Worm (Caenorhabditis elegans): ENCODE results near the gene clec-226.

Gene clec-226

DNA sequence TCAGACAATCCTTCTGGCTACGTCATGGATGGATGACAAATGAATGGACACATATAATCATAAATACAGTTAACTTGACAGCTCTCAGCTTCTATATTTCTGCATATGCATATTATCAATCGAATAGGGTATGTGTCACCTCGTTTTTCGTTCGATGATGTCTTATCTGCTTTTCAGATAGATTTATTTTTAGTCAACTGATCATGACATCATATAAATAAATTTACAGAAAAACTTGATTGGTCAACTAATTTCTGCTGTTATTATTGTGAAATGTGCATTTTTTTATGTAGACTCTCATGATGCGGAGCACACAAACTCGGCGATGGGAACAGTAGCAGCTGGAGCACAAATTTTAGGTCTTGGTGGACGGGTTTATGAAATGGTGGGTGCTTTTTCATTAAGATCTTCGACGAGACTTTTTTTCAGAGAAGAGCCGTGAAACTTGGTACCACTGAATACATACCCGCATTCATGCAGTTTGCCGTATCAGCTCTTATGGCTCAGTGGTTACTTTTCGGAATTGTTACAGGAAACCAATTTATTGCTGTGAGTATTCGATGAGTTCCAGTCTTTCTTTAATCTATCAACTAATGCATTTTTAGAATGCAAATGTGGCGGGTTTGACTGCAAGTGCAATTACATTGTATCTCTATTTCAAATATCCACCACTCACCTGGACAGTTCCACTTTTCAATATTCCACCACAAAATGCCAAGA lies 8.8 kb downstream of the clec-226 start:
- TF ChIP-seq ama-1 (optimal IDR thresholded peaks at IDR 0.05) (no peak), ama-1 (GFP tag; optimal IDR thresholded peaks at IDR 0.05) (no peak), unc-62 (GFP tag; optimal IDR thresholded peaks at IDR 0.05) (peak; percentile 63)

DNA sequence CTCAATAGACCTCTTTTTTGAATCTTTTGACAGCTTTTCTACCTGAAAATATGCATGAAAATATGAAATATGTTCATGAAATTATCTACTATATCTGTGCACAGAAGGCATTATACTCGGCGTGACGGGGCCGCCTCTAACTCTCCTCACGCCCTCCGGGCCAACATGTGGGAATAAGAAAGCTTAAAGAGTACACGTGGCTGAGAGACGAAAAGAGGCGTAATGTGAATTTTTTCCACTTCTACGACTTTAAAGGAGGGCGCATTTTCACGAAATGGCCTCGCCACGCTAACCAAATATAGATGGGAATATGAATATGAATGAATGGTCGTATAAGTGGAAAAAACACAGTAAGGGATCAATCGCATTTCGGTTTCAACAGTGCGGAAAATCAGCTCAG lies 10.9 kb downstream of the clec-226 start:
- no peak for TF ChIP-seq tlf-1 (GFP tag; optimal IDR thresholded peaks at IDR 0.05)

DNA sequence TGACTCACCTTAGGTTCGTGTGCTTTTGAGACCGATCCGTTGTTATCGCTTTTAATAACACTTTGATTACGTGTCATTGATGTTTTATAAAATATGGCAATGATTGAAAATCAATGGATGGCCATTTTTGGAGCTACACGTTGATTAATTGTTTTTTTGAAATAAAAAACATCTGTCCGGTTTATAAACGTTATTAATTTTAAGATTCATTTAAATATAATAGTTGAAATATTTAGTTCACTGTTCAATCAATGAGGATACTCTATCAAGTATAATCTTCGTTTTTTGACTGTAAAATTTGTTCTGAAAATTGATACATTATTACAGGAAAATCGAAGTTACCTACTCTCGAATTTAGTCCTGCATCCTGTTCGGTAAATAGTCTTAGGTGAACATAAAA lies 11.5 kb downstream of the clec-226 start, which contains the start of gene R10D12.10:
Gene R10D12.10, minus strand, starts transcription at position 101 of the 400 bp plus-strand sequence.
- TF ChIP-seq sea-2 (GFP tag; IDR thresholded peaks at IDR 0.05): no peak
- no peak for TF ChIP-seq bed-1 (GFP tag; IDR thresholded peaks at IDR 0.05)
- no peak for TF ChIP-seq nhr-80 (tag; optimal IDR thresholded peaks at IDR 0.05)
- no peak for TF ChIP-seq nhr-120 (GFP tag; IDR thresholded peaks at IDR 0.05)
- no peak for TF ChIP-seq dpl-1 (GFP tag; optimal IDR thresholded peaks at IDR 0.05)
- no peak for TF ChIP-seq T07F8.4 (tag; optimal IDR thresholded peaks at IDR 0.05)
- TF ChIP-seq lir-1 (GFP tag; conservative IDR thresholded peaks at IDR 0.05): no peak
- no peak for TF ChIP-seq cebp-2 (GFP tag; IDR thresholded peaks at IDR 0.05)
- no peak for TF ChIP-seq dox-1 (GFP tag; IDR thresholded peaks at IDR 0.05)
- no peak for TF ChIP-seq chd-7 (tag; optimal IDR thresholded peaks at IDR 0.05)
- TF ChIP-seq lin-54 (GFP tag; optimal IDR thresholded peaks at IDR 0.05): no peak
- TF ChIP-seq lin-40 (tag; optimal IDR thresholded peaks at IDR 0.05): no peak
- TF ChIP-seq unc-62 (GFP tag; optimal IDR thresholded peaks at IDR 0.05): no peak
- TF ChIP-seq F57C9.4 (tag; optimal IDR thresholded peaks at IDR 0.05): no peak
- TF ChIP-seq egl-44 (GFP tag; IDR thresholded peaks at IDR 0.05): no peak
- TF ChIP-seq atf-7 (tag; optimal IDR thresholded peaks at IDR 0.05): no peak
- TF ChIP-seq ceh-40 (GFP tag; IDR thresholded peaks at IDR 0.05): no peak
- no peak for TF ChIP-seq F22D6.2 (tag; optimal IDR thresholded peaks at IDR 0.05)
- TF ChIP-seq Y53F4B.3 (GFP tag; IDR thresholded peaks at IDR 0.05): no peak

DNA sequence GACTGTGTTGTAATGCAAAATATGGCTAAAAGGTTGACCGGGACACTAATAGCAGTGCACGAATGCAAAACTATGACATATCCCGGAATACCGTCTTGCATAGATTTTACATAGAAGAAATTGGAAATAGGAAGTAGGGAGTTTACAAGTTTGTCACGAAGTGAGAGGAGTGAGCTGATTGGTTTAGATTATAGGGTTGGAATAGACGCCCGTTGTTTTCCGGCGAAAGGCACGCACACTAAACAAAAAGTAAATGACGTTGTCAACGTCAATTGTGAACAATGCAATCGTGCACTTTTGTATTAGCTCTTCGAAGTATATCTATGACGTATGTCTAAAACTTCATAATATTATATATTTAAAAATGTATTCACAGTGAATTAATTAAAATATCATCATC lies 14.1 kb downstream of the clec-226 start, which contains the start of gene srh-24:
Gene srh-24, minus strand, starts transcription at position 101 of the 400 bp plus-strand sequence.
- TF ChIP-seq B0035.1 (tag; optimal IDR thresholded peaks at IDR 0.05): no peak
- TF ChIP-seq egl-44 (GFP tag; IDR thresholded peaks at IDR 0.05): 0 out of 2 replicates have a peak, but pooled peaks have one; percentile 14

DNA sequence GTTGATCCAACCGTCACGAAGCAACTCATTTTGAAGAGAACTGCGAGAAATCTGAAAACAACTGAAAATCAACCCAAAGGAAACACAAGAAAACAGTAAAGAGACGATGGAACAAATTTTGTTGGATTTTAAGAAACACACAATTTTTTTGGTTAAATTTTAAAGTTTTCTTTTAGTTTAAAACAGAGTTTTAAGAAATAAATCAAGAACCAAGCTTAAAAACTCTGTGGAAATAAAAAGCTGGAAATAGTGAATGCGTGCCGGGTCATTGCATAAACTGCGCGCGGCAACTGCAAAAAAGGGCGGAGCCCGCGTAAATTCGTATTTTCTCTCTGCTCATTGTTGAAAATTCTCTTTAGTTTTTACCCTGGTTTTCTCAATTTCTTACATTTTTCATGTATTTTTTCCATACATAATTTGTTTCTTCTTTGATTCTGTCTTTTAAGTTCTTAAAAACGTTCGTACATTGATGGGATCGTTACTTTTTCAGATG lies 15.2 kb downstream of the clec-226 start, which contains the start of the genes algn-13 and R10D12.13:
Gene algn-13, minus strand, starts transcription at position 51 of the 493 bp plus-strand sequence.
Gene R10D12.13, plus strand, starts transcription at position 491 of the 493 bp plus-strand sequence.
- TF ChIP-seq B0035.1 (tag; optimal IDR thresholded peaks at IDR 0.05) (no peak), D2030.7 (GFP tag; IDR thresholded peaks at IDR 0.05) (peak; percentile 71), ceh-27 (GFP tag; optimal IDR thresholded peaks at IDR 0.05) (peak; percentile 16), ztf-18 (tag; optimal IDR thresholded peaks at IDR 0.05) (peak; percentile 37), snpc-1.3 (tag; optimal IDR thresholded peaks at IDR 0.05; ENCODE audit: insufficient read depth) (peak; percentile 85), pha-4 (tag; optimal IDR thresholded peaks at IDR 0.05) (no peak), pbrm-1 (GFP tag; IDR thresholded peaks at IDR 0.05) (peak; percentile 78), mxl-1 (tag; optimal IDR thresholded peaks at IDR 0.05) (no peak), ztf-22 (GFP tag; optimal IDR thresholded peaks at IDR 0.05) (no peak), unc-62 (GFP tag; optimal IDR thresholded peaks at IDR 0.05) (no peak), let-607 (tag; optimal IDR thresholded peaks at IDR 0.05) (no peak), him-1 (tag; optimal IDR thresholded peaks at IDR 0.05) (no peak), sptf-2 (GFP tag; optimal IDR thresholded peaks at IDR 0.05) (no peak), bed-1 (GFP tag; IDR thresholded peaks at IDR 0.05) (no peak), nhr-120 (GFP tag; IDR thresholded peaks at IDR 0.05) (no peak), lin-40 (tag; optimal IDR thresholded peaks at IDR 0.05) (no peak), ceh-58 (GFP tag; IDR thresholded peaks at IDR 0.05) (no peak), die-1 (tag; optimal IDR thresholded peaks at IDR 0.05) (no peak), lin-54 (GFP tag; optimal IDR thresholded peaks at IDR 0.05) (peak; percentile 69), F23B12.7 (tag; optimal IDR thresholded peaks at IDR 0.05; ENCODE audit: insufficient read depth) (peak; percentile 31), egl-18 (GFP tag; IDR thresholded peaks at IDR 0.05) (no peak), chd-7 (tag; optimal IDR thresholded peaks at IDR 0.05) (no peak), hsf-1 (GFP tag; IDR thresholded peaks at IDR 0.05) (peak; percentile 49; the same call in 1 of the 2 replicates), lin-26 (GFP tag; IDR thresholded peaks at IDR 0.05) (no peak)

Measured in whole organism, young adult.